Fruit fly (Drosophila melanogaster) S2 (cell line): ENCODE measurements around the gene Rcd2.
"Not testable (repeated sequence)": the region's sequence is repeated elsewhere in the genome, so short reads cannot be mapped to it uniquely, and the experiment has no call there.

ENCODE experiments used
- CG8478 ChIP-seq: fragments of >200 bp; optimal IDR thresholded peaks from 2 replicates; lab custom pipeline; 2018
- CTCF ChIP-seq, 2 experiments: fragments of >200 bp; optimal IDR thresholded peaks; 2 replicates each; lab custom pipeline; 2018

Gene Rcd2

DNA sequence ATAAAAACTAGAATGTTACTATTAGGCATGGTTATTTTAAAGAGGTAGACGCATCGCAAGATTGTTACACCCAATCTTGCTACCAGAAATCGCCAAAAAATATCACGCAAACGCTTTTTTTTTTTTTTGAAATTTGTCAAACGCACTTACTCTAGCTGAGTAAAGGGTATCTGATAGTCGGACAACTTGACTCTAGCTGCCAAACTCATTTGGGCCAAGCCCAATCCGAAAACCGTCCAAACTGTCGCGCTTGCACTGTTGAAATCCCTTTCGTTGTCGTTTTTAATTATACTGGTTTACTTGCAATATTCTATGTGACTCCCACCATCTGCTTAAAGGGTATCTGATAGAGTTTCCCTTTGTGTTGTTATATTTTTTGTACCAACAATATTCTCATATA is 37.0 kb downstream of the Rcd2 start:
- TF ChIP-seq CG8478: no peak
- no peak for TF ChIP-seq CTCF (optimal IDR thresholded peaks at IDR 0.05; lab: Kevin White, UChicago)

DNA sequence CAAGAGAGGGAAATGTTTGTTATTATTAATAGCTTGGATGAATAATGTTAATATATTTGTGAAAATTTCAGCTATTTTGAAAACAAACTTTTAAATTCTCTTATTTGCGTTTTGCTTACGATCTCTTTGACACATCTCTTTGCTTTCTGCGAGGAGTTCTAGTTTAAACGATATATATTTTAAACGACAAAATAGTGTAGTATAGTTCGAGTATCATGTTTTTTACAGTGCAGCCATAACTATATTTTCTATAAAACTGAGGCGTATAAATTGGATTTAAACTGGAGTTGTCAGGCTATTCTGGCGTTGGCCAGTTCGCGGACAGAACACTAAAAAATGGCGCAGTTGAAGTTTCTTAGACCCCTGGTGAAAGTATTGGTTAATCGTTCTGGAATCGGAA is 40.7 kb downstream of the Rcd2 start, which contains the start of gene CG18281:
Gene CG18281, plus strand, starts transcription at position 301 of the 400 bp plus-strand sequence.
- TF ChIP-seq CTCF (optimal IDR thresholded peaks at IDR 0.05; lab: Kevin White, UChicago); CG8478: not testable (repeated sequence)

DNA sequence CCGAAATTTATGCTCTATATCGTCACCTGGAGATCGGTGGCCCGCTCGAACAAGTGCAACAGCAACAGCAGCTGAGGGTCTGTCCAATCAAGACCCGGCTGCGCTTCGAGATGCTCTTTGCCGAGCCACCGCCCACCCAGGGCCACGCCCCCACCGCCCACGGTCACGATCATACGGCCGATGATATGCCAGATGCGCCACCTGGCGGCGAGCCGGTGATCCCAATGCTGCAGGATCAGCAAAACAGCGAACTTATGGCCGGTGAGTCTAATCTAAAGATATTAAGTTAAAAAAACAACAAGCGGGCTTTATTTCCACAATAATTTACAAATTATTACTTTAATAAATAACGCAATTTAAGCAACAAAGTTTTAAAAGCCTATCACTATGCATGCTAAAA is 42.0 kb downstream of the Rcd2 start:
- TF ChIP-seq CTCF (optimal IDR thresholded peaks at IDR 0.05; lab: Kevin White, UChicago): peak; percentile 81 to 84
- no peak for TF ChIP-seq CG8478

DNA sequence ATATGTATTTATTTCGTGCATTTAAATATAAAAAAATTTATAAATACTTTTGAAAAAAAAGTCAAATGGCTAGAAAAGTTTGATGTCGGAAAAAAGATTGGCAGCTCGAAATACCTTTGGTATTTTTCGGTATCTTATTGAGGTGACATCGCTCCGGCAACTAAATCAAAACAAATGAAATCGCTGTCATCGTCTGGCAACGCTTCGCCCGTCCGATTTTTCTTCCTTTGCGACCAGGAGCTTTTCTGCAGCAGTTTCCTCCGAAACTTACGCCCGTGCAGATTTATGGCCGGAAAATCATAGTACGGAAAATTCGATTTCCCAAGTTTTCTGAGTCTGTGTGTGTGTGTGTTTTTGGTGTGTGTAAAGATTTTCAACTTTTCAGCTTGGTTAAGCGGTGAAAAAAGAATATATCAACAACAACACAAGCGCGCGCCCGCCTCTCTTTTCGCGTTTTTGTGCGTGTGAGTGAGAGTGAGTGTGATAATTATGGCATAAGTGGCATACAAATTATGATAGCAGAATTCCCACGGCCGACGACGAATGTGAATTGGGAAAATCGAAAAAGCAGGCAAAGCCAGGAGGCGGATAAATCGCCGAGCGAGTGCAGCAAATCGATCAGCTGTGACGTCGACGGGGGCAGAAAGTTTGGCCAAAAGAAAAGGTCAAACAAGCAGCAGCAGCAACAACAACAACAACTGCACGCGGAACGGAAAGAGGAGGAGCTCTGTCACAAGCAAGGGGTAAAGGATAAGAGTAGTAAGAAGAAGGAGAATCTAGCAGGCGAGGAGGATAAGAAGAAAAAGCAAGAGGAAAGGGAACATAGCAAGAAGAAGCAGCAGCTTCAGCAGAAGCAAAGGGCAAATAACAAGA is 42.9 kb downstream of the Rcd2 start, which contains the start of gene CG32425:
Gene CG32425, plus strand, starts transcription at position 200 of the 873 bp plus-strand sequence.
- TF ChIP-seq CTCF (optimal IDR thresholded peaks at IDR 0.05; lab: Kevin White, UChicago) (peak; percentile 14 to 39), CG8478 (no peak)

DNA sequence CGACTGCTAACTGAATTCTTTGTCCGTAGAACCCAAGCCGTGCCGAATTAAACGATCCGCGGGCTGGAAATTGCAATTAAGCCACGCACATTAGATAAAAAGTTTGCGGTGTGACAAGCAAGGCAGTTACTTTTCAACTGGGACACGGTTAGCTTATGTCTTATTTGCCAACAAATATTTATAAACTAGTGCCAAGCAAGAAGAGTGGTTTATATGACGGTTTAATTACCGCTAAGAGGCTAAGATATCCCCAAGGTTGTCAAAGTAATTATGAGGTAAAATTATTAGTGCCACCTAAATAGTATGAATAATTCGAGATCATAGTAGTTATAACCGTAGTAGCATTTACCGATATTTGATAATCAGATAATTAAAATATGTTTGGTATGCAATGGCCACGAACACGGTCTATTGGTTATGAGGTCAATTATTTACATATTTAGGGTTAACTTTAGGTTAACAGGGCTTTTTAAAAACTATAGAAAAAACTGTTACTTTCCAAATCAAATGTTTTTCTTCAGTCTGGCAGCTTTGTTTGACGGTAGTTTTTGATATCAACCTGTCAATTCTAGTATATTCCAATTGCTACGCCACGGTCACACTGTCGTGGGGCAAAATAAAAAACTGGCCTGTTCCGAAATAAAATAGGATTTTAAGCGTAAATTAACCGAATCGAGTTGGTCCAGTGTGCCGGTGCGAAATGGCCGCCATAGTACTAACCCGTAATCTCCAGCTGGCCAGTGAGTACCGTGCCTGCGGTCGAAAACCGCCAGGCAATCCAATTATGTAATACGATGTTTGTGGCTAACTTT is 45.2 kb downstream of the Rcd2 start, which contains the start of gene ZnT77C:
Gene ZnT77C, minus strand, starts transcription at position 142 of the 812 bp plus-strand sequence.
- no peak for TF ChIP-seq CG8478
- TF ChIP-seq CTCF (optimal IDR thresholded peaks at IDR 0.05; lab: Kevin White, UChicago): peak in 1 of 2 experiments; percentile 27

DNA sequence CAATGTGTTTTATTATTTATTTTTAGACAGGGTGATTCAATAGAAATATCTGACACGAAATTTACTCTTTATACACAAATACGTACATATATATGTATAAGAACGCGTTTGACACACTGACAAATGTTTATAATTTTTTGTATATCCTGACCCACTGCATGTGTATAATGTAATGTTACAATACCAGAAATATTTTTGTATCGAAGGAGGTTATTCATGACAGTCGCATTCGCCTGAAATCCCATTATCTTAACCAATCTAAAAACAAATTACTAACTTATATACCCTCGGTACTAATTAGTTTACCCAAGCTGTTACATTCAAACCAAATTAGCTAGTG is 46.0 kb downstream of the Rcd2 start:
- TF ChIP-seq CTCF (optimal IDR thresholded peaks at IDR 0.05; lab: Kevin White, UChicago) (no peak), CG8478 (no peak)

DNA sequence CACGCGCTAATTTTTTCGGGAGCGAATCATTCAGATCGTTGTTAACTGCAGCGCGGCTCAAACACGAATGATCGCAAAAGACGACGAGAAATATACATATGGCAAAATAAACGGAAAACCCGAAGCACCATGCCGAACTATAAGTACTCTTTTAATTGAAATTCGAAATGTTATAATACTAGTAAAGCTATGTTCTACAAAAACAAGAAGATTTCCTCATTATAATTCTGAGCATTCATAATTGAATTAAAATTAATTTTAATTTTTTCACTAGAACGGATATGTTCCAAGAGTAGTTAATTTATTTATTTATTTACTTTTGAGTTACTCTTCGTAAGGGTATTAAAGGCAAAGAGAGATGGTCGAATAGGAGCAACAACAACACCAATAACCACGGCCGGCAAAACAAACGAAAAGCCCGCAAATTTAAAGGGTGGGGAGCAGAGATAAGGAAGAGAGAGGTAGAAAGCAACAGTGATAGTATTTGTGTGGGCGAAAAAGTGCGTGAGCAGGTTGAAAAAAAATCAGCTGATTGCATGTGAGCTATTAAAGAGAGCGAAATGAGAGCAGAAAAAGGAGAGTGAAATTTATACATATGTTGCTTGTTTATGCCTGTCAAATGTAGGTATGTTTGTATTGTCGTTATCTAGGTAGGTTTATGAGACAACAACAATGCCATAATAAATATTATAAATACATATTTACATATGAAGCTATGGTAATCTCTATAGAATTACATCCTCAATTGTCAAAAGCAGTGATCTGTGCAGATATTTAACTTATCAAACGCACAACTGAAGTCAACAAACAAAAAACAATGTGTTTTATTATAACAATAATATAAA is 46.6 kb downstream of the Rcd2 start:
- TF ChIP-seq CTCF (optimal IDR thresholded peaks at IDR 0.05; lab: Kevin White, UChicago) (no peak), CG8478 (no peak)

DNA sequence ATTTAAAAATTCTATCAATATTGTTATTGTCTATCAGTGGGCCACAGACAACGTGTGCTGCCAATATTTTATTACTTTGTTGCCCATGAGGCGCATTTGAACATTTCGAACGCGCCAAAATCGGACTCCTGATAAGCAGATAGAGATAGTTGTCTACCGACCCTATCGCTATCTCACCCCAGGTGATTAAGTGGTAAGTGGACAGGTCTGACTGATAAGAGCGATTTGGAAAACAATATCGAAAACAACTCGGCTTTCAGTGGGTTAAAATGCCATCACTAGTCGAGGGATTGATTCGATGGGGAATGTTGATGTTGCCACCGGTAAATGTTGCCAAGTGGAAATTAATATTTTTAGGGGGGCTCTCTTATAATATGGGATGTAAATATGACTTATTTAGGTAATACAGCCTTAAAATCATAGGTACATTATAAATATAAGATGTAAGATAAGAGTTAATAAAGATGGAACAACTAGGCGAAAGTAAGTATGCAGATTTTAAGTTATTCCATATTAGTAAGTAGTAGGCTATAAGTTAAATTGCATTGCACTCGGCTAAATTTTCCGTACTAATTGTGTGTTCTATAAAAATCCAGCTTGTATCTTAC is 48.6 kb downstream of the Rcd2 start, which contains the start of gene ND-39:
Gene ND-39, plus strand, starts transcription at position 558 of the 608 bp plus-strand sequence.
- TF ChIP-seq CG8478 (no peak), CTCF (optimal IDR thresholded peaks at IDR 0.05; lab: Kevin White, UChicago) (no peak)

DNA sequence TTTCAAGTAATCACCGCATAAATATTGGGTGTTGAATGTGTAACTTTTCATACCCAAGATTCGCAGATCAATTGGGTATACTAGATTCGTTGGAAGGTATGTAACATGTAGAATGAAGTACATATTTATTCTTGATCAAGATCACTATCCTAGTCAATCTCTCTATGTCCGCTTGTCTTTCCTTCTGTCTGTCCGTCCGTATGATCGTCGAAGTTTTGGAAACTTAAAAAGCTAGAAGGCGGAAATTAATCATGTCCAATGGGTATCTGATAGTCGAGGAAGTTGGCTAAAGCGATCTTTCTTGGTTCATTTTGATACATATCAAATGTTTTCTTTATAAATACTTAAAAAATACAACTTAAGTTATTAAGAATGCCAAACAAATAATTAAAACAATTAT is 52.6 kb downstream of the Rcd2 start:
- TF ChIP-seq CG8478: no peak
- TF ChIP-seq CTCF (optimal IDR thresholded peaks at IDR 0.05; lab: Kevin White, UChicago): no peak
